Fruit fly (Drosophila melanogaster) whole organism, embryonic: ENCODE measurements around the gene CCHa2.

Source experiments
- Abd-B ChIP-seq: fragments of 200-800 bp; sonication (Bioruptor generic); optimal IDR thresholded peaks from 2 replicates; lab custom pipeline; 2018; ENCODE audit warnings: missing biosample characterization, mild to moderate bottlenecking, missing genetic modification characterization, moderate library complexity
- CG1024 ChIP-seq: fragments of 200-800 bp; sonication (Bioruptor generic); IDR thresholded peaks from 2 replicates; pipeline ENCODE4 v1.3.6; 2022; ENCODE audit warnings: missing biosample characterization, missing genetic modification characterization
- CG10565 ChIP-seq: fragments of 200-800 bp; sonication (Bioruptor generic); optimal IDR thresholded peaks from 3 replicates; lab custom pipeline; 2016; ENCODE audit warnings: missing biosample characterization, mild to moderate bottlenecking, missing genetic modification characterization
- CG11504 ChIP-seq: fragments of 200-800 bp; sonication (Bioruptor generic); optimal IDR thresholded peaks from 3 replicates; lab custom pipeline; 2019; ENCODE audit warnings: missing biosample characterization, mild to moderate bottlenecking, missing genetic modification characterization, moderate library complexity
- CG12769 ChIP-seq: fragments of 200-800 bp; sonication (Bioruptor generic); optimal IDR thresholded peaks from 2 replicates; lab custom pipeline; 2019; ENCODE audit warnings: missing biosample characterization, mild to moderate bottlenecking, missing genetic modification characterization, moderate library complexity
- CG13287 ChIP-seq: fragments of 200-800 bp; sonication (Bioruptor generic); IDR thresholded peaks from 2 replicates; pipeline ENCODE4 v1.3.6; 2022; ENCODE audit warnings: missing biosample characterization, missing genetic modification characterization; ENCODE audit not compliant: partially characterized antibody
- CG15601 ChIP-seq: fragments of 200-800 bp; sonication (Bioruptor generic); optimal IDR thresholded peaks from 3 replicates; lab custom pipeline; 2019; ENCODE audit warnings: missing biosample characterization, mild to moderate bottlenecking, missing genetic modification characterization, moderate library complexity
- CG16779 ChIP-seq: fragments of 200-800 bp; sonication (Bioruptor generic); IDR thresholded peaks from 2 replicates; pipeline ENCODE4 v1.3.6; 2022; ENCODE audit warnings: missing biosample characterization, missing genetic modification characterization
- CG16813 ChIP-seq: fragments of 200-800 bp; sonication (Bioruptor generic); IDR thresholded peaks from 3 replicates; pipeline ENCODE4 v1.3.6; 2022; ENCODE audit warnings: missing biosample characterization, missing genetic modification characterization; ENCODE audit not compliant: partially characterized antibody
- CG2202 ChIP-seq: fragments of 200-800 bp; sonication (Bioruptor generic); optimal IDR thresholded peaks from 2 replicates; lab custom pipeline; 2018; ENCODE audit warnings: missing biosample characterization, mild to moderate bottlenecking, missing genetic modification characterization
- CG30431 ChIP-seq: fragments of 200-800 bp; sonication (Bioruptor generic); optimal IDR thresholded peaks from 2 replicates; lab custom pipeline; 2017; ENCODE audit warnings: missing biosample characterization, missing genetic modification characterization
- CG7271 ChIP-seq: fragments of 200-800 bp; sonication (Bioruptor generic); optimal IDR thresholded peaks from 2 replicates; lab custom pipeline; 2018; ENCODE audit warnings: missing biosample characterization, mild to moderate bottlenecking, missing genetic modification characterization, moderate library complexity
- CG8089 ChIP-seq: fragments of 200-800 bp; sonication (Bioruptor generic); optimal IDR thresholded peaks from 3 replicates; lab custom pipeline; 2016; ENCODE audit warnings: missing biosample characterization, missing genetic modification characterization
- CG9609 ChIP-seq: fragments of 200-800 bp; sonication (Bioruptor generic); optimal IDR thresholded peaks from 3 replicates; lab custom pipeline; 2016; ENCODE audit warnings: missing biosample characterization, missing genetic modification characterization
- CG9817 ChIP-seq: fragments of 200-800 bp; sonication (Bioruptor generic); optimal IDR thresholded peaks from 2 replicates; lab custom pipeline; 2018; ENCODE audit warnings: missing biosample characterization, mild to moderate bottlenecking, missing genetic modification characterization, moderate library complexity
- CG9932 ChIP-seq: fragments of 200-800 bp; sonication (Bioruptor generic); IDR thresholded peaks from 2 replicates; pipeline ENCODE4 v1.3.6; 2022; ENCODE audit warnings: missing biosample characterization, missing genetic modification characterization
- Dbx ChIP-seq: fragments of 200-800 bp; sonication (Bioruptor generic); IDR thresholded peaks from 3 replicates; pipeline ENCODE4 v1.3.6; 2022; ENCODE audit warnings: missing biosample characterization, missing genetic modification characterization
- E2f2 ChIP-seq: fragments of 200-800 bp; sonication (Bioruptor generic); IDR thresholded peaks from 2 replicates; pipeline ENCODE4 v1.3.6; 2022; ENCODE audit warnings: missing biosample characterization, missing genetic modification characterization
- Ets65A ChIP-seq: fragments of 200-800 bp; sonication (Bioruptor generic); peaks from one replicate; lab custom pipeline; 2016; ENCODE audit warnings: missing biosample characterization, missing genetic modification characterization
- Hand ChIP-seq: fragments of 200-800 bp; sonication (Bioruptor generic); optimal IDR thresholded peaks from 2 replicates; lab custom pipeline; 2017; ENCODE audit warnings: mild to moderate bottlenecking, missing biosample characterization, missing genetic modification reagents, missing genetic modification characterization
- HmgZ ChIP-seq: fragments of 200-800 bp; sonication (Bioruptor generic); optimal IDR thresholded peaks from 2 replicates; lab custom pipeline; 2018; ENCODE audit warnings: missing biosample characterization, mild to moderate bottlenecking, missing genetic modification characterization
- Hr39 ChIP-seq: fragments of >200 bp; optimal IDR thresholded peaks from 2 replicates; lab custom pipeline; 2017
- NK7.1 ChIP-seq: fragments of 200-800 bp; sonication (Bioruptor generic); optimal IDR thresholded peaks from 3 replicates; lab custom pipeline; 2016; ENCODE audit warnings: missing biosample characterization, missing genetic modification characterization
- Nf-YB ChIP-seq: fragments of 200-800 bp; sonication (Bioruptor generic); optimal IDR thresholded peaks from 3 replicates; lab custom pipeline; 2019; ENCODE audit warnings: missing biosample characterization, mild to moderate bottlenecking, missing genetic modification characterization, moderate library complexity
- NfI ChIP-seq: fragments of 200-800 bp; sonication (Bioruptor generic); optimal IDR thresholded peaks from 3 replicates; lab custom pipeline; 2018; ENCODE audit warnings: missing biosample characterization, mild to moderate bottlenecking, missing genetic modification characterization, moderate library complexity
- Poxn ChIP-seq: fragments of 200-800 bp; sonication (Bioruptor generic); IDR thresholded peaks from 2 replicates; pipeline ENCODE4 v1.3.6; 2022; ENCODE audit warnings: missing biosample characterization, missing genetic modification characterization
- Ravus ChIP-seq: fragments of 200-800 bp; sonication (Bioruptor generic); IDR thresholded peaks from 2 replicates; pipeline ENCODE4 v1.3.6; 2022; ENCODE audit warnings: missing biosample characterization, missing genetic modification characterization
- Rfx ChIP-seq: fragments of 200-800 bp; sonication (Bioruptor generic); IDR thresholded peaks from 2 replicates; pipeline ENCODE4 v1.3.6; 2022; ENCODE audit warnings: missing biosample characterization, missing genetic modification characterization
- Sin3A ChIP-seq: fragments of >200 bp; optimal IDR thresholded peaks from 2 replicates; lab custom pipeline; 2018
- Sox102F ChIP-seq: fragments of 200-800 bp; sonication (Bioruptor generic); optimal IDR thresholded peaks from 2 replicates; lab custom pipeline; 2018; ENCODE audit warnings: missing biosample characterization, mild to moderate bottlenecking, missing genetic modification characterization, moderate library complexity
- bbx ChIP-seq: fragments of 200-800 bp; sonication (Bioruptor generic); IDR thresholded peaks from 2 replicates; pipeline ENCODE4 v1.3.6; 2022; ENCODE audit warnings: missing biosample characterization, missing genetic modification characterization; ENCODE audit not compliant: partially characterized antibody
- cato ChIP-seq: fragments of 200-800 bp; sonication (Bioruptor generic); optimal IDR thresholded peaks from 2 replicates; lab custom pipeline; 2016; ENCODE audit warnings: missing biosample characterization, missing genetic modification characterization, borderline replicate concordance
- chinmo ChIP-seq: fragments of 200-800 bp; sonication (Bioruptor generic); IDR thresholded peaks from 4 replicates; pipeline ENCODE4 v1.3.6; 2022; ENCODE audit warnings: missing biosample characterization, missing genetic modification characterization; ENCODE audit not compliant: partially characterized antibody
- chm ChIP-seq: fragments of 200-800 bp; sonication (Bioruptor generic); IDR thresholded peaks from 2 replicates; pipeline ENCODE4 v1.3.6; 2022; ENCODE audit warnings: missing biosample characterization, missing genetic modification characterization
- dpn ChIP-seq, 2 experiments: fragments of 200-800 bp; sonication (Bioruptor generic); optimal IDR thresholded peaks; 3 replicates each; lab custom pipeline; 2016; ENCODE audit warnings: missing biosample characterization in 2 of 2, missing genetic modification characterization in 2 of 2
- ewg ChIP-seq: fragments of 200-800 bp; sonication (Bioruptor generic); optimal IDR thresholded peaks from 3 replicates; lab custom pipeline; 2017; ENCODE audit warnings: mild to moderate bottlenecking, missing biosample characterization, missing genetic modification reagents, missing genetic modification characterization
- ftz-f1 ChIP-seq: fragments of 200-800 bp; sonication (Bioruptor generic); optimal IDR thresholded peaks from 2 replicates; lab custom pipeline; 2016; ENCODE audit warnings: missing biosample characterization, missing genetic modification characterization
- gsb ChIP-seq: fragments of 200-800 bp; sonication (Bioruptor generic); IDR thresholded peaks from 2 replicates; pipeline ENCODE4 v1.3.6; 2022; ENCODE audit warnings: missing biosample characterization, missing genetic modification characterization
- ham ChIP-seq: fragments of 200-800 bp; sonication (Bioruptor generic); IDR thresholded peaks from 2 replicates; pipeline ENCODE4 v1.3.6; 2022; ENCODE audit warnings: missing biosample characterization, missing genetic modification characterization
- ind ChIP-seq: fragments of 200-800 bp; sonication (Bioruptor generic); optimal IDR thresholded peaks from 3 replicates; lab custom pipeline; 2016; ENCODE audit warnings: missing biosample characterization, missing genetic modification characterization
- klu ChIP-seq: fragments of 200-800 bp; sonication (Bioruptor generic); IDR thresholded peaks from 2 replicates; pipeline ENCODE4 v1.3.6; 2022; ENCODE audit warnings: missing biosample characterization, missing genetic modification characterization
- knrl ChIP-seq: fragments of 200-800 bp; sonication (Bioruptor generic); IDR thresholded peaks from 3 replicates; pipeline ENCODE4 v1.3.6; 2022; ENCODE audit warnings: missing biosample characterization, missing genetic modification characterization; ENCODE audit not compliant: partially characterized antibody
- lab ChIP-seq: fragments of 200-800 bp; sonication (Bioruptor generic); optimal IDR thresholded peaks from 3 replicates; lab custom pipeline; 2017; ENCODE audit warnings: missing biosample characterization, missing genetic modification characterization, mild to moderate bottlenecking, moderate library complexity, missing genetic modification reagents
- lov ChIP-seq, 2 experiments: fragments of 200-800 bp in 1 of 2; fragments of >200 bp in 1 of 2; sonication (Bioruptor generic) in 1 of 2; IDR thresholded peaks in 1 of 2; optimal IDR thresholded peaks in 1 of 2; 2 replicates in 1 of 2; 3 replicates in 1 of 2; pipeline versions ENCODE4 v1.3.6 to Lab custom; 2017 to 2022; ENCODE audit warnings: missing biosample characterization in 1 of 2, missing genetic modification characterization in 1 of 2
- nau ChIP-seq: fragments of 200-800 bp; sonication (Bioruptor generic); optimal IDR thresholded peaks from 3 replicates; lab custom pipeline; 2017; ENCODE audit warnings: missing biosample characterization, mild to moderate bottlenecking, missing genetic modification characterization, missing genetic modification reagents
- pb ChIP-seq: fragments of 200-800 bp; sonication (Bioruptor generic); optimal IDR thresholded peaks from 3 replicates; lab custom pipeline; 2016; ENCODE audit warnings: missing biosample characterization, missing genetic modification characterization
- so ChIP-seq: fragments of 200-800 bp; sonication (Bioruptor generic); IDR thresholded peaks from 3 replicates; pipeline ENCODE4 v1.3.6; 2022; ENCODE audit warnings: missing biosample characterization, missing genetic modification characterization
- trh ChIP-seq: fragments of 200-800 bp; sonication (Bioruptor generic); optimal IDR thresholded peaks from 2 replicates; lab custom pipeline; 2016; ENCODE audit warnings: missing biosample characterization, missing genetic modification characterization
- zf30C ChIP-seq: fragments of 200-800 bp; sonication (Bioruptor generic); optimal IDR thresholded peaks from 3 replicates; lab custom pipeline; 2018; ENCODE audit warnings: missing biosample characterization, mild to moderate bottlenecking, missing genetic modification characterization

Gene CCHa2

dm6 chr3R:13428341-13429040 lies 33.5 kb upstream of the CCHa2 start (continued):
- peak; percentile 52 for TF ChIP-seq Abd-B
- peak; percentile 21 for TF ChIP-seq trh (GFP tag; lab: Kevin White, UChicago)
- TF ChIP-seq CG8089 (GFP tag; lab: Kevin White, UChicago) = peak; percentile 25
- no peak for TF ChIP-seq CG10565
- TF ChIP-seq Sin3A (lab: Kevin White, UChicago) = no peak
- TF ChIP-seq CG16813 = no peak
- TF ChIP-seq gsb (GFP tag; lab: Robert Waterston, UW) = peak; percentile 44; the same call in 1 of the 2 replicates
- TF ChIP-seq HmgZ = no peak
- no peak for TF ChIP-seq Hand (GFP tag; lab: Kevin White, UChicago)
- 0 out of 2 replicates have a peak, but pooled peaks have one; percentile 12 for TF ChIP-seq klu
- no peak for TF ChIP-seq Hr39 (lab: Kevin White, UChicago)
- peak; percentile 69 for TF ChIP-seq NfI (GFP tag; lab: Kevin White, UChicago)
- peak; percentile 53 for TF ChIP-seq ewg (GFP tag; lab: Kevin White, UChicago)
- peak; percentile 55 for TF ChIP-seq Rfx
- TF ChIP-seq knrl = no peak
- no peak for TF ChIP-seq CG13287 (GFP tag; lab: Robert Waterston, UW)
- peak; percentile 27; the same call in 1 of the 2 replicates for TF ChIP-seq CG1024 (GFP tag; lab: Robert Waterston, UW)
- peak; percentile 53 for TF ChIP-seq CG9932 (GFP tag; lab: Robert Waterston, UW)
- no peak for TF ChIP-seq zf30C
- TF ChIP-seq Sox102F (GFP tag; lab: Kevin White, UChicago) = peak; percentile 80
- TF ChIP-seq CG11504 = peak; percentile 76
- TF ChIP-seq so (GFP tag; lab: Robert Waterston, UW) = peak; percentile 65; the same call in 1 of the 3 replicates
- peak; percentile 55 for TF ChIP-seq CG12769 (tag; lab: Kevin White, UChicago)
- TF ChIP-seq lov (optimal IDR thresholded peaks at IDR 0.05; lab: Kevin White, UChicago) = no peak
- peak; percentile 74; the same call in 1 of the 3 replicates for TF ChIP-seq lov (GFP tag; IDR thresholded peaks at IDR 0.05; lab: Robert Waterston, UW)
- no peak for TF ChIP-seq chm
- TF ChIP-seq cato (GFP tag; lab: Kevin White, UChicago) = no peak
- TF ChIP-seq Ravus (GFP tag; lab: Robert Waterston, UW) = no peak
- TF ChIP-seq Nf-YB (GFP tag; lab: Kevin White, UChicago) = peak; percentile 29
- TF ChIP-seq CG15601 (tag; lab: Kevin White, UChicago) = peak; percentile 57
- TF ChIP-seq CG9817 (tag; lab: Kevin White, UChicago) = peak; percentile 57
- no peak for TF ChIP-seq CG16779 (GFP tag; lab: Robert Waterston, UW)
- TF ChIP-seq E2f2 (GFP tag; lab: Robert Waterston, UW) = peak; percentile 43; the same call in 1 of the 2 replicates
- peak; percentile 53 for TF ChIP-seq CG2202 (tag; lab: Kevin White, UChicago)
- TF ChIP-seq CG9609 (GFP tag; lab: Kevin White, UChicago) = peak; percentile 49
- no peak for TF ChIP-seq Poxn (GFP tag; lab: Robert Waterston, UW)
- TF ChIP-seq lab (GFP tag; lab: Kevin White, UChicago) = peak; percentile 73
- TF ChIP-seq chinmo = no peak
- no peak for TF ChIP-seq ftz-f1 (GFP tag; lab: Kevin White, UChicago)
- no peak for TF ChIP-seq NK7.1
- no peak for TF ChIP-seq ham (GFP tag; lab: Robert Waterston, UW)
- peak; percentile 92 for TF ChIP-seq Ets65A (GFP tag; lab: Kevin White, UChicago)
- peak; percentile 30 for TF ChIP-seq CG30431 (GFP tag; lab: Kevin White, UChicago)
- peak; percentile 67 for TF ChIP-seq nau (GFP tag; lab: Kevin White, UChicago)
- TF ChIP-seq CG7271 (tag; lab: Kevin White, UChicago) = no peak
- TF ChIP-seq bbx (GFP tag; lab: Robert Waterston, UW) = no peak
- peak; percentile 43; the same call in 1 of the 3 replicates for TF ChIP-seq Dbx (GFP tag; lab: Robert Waterston, UW)
- peak; percentile 71 for TF ChIP-seq ind (GFP tag; lab: Kevin White, UChicago)
- peak; percentile 55 to 73 for TF ChIP-seq dpn (GFP tag; optimal IDR thresholded peaks at IDR 0.05; lab: Kevin White, UChicago)
- no peak for TF ChIP-seq pb
